Worm (Caenorhabditis elegans) whole organism, L3 larva: ENCODE data around the gene F21G4.1.

Experiments
- fos-1 ChIP-seq: fragments of 150-350 bp; optimal IDR thresholded peaks from 2 replicates; lab custom pipeline; 2014; ENCODE audit warnings: missing biosample characterization, missing genetic modification characterization
- lin-15B ChIP-seq: fragments of 150-350 bp; optimal IDR thresholded peaks from 2 replicates; lab custom pipeline; 2014; ENCODE audit warnings: missing biosample characterization, missing genetic modification characterization
- mdl-1 ChIP-seq: fragments of 150-350 bp; optimal IDR thresholded peaks from 2 replicates; lab custom pipeline; 2014; ENCODE audit warnings: missing biosample characterization, missing genetic modification characterization

- TF ChIP-seq mdl-1, result no peak
- no peak for TF ChIP-seq lin-15B (tag; lab: Kevin White, UChicago)
- TF ChIP-seq fos-1, result no peak
Observed at ce11 chrX:9872554-9872953, 19.6 kb downstream of the F21G4.1 start, which contains the start of gene R07B1.8.
